Fruit fly (Drosophila melanogaster) Kc167 (cell line): ENCODE results near the gene CG14223.

Experiments
- Myc ChIP-seq: fragments of >200 bp; optimal IDR thresholded peaks from 2 replicates; lab custom pipeline; 2017; ENCODE audit warnings: missing external identifiers
- Sin3A ChIP-seq: fragments of >200 bp; optimal IDR thresholded peaks from 2 replicates; lab custom pipeline; 2018; ENCODE audit warnings: missing external identifiers
- h ChIP-seq: fragments of >200 bp; optimal IDR thresholded peaks from 3 replicates; lab custom pipeline; 2018; ENCODE audit warnings: missing external identifiers
- insv ChIP-seq: fragments of >200 bp; optimal IDR thresholded peaks from 3 replicates; lab custom pipeline; 2018; ENCODE audit warnings: missing external identifiers
- psq ChIP-seq: fragments of >200 bp; optimal IDR thresholded peaks from 2 replicates; lab custom pipeline; 2017; ENCODE audit warnings: missing external identifiers
- ttk ChIP-seq: sonication (Bioruptor generic); optimal IDR thresholded peaks from 2 replicates; lab custom pipeline; 2017; ENCODE audit warnings: missing external identifiers

DNA sequence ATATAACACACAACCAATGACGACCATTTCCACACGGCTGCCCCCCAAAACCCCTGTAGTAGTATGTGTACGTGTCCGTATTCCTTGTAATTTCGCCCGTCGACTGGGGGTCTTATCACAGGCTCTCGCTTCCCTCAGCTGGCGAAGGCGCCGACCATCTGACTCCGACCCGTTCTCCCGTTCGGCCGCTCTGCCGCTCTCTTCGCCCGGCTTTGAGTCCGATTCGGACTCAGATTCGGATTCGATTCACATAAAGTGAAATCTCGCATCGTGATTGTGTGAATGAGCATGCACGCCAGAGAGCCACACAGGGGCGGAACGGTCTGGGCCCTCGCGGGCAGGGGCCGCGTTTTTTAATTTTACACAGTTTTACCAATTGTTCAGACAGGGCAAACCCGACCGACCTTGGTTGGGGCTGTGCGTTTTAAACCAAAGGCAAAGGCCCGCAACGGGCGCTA, 1.9 kb upstream of the CG14223 start:
- no peak for TF ChIP-seq h (lab: Kevin White, UChicago)
- no peak for TF ChIP-seq psq (lab: Kevin White, UChicago)
- no peak for TF ChIP-seq Sin3A
- TF ChIP-seq Myc (lab: Kevin White, UChicago): no peak
- no peak for TF ChIP-seq ttk (lab: Kevin White, UChicago)
- TF ChIP-seq insv: no peak
